Fruit fly (Drosophila melanogaster): ENCODE data around the gene tal-2A.

dm6 chr3R:13806710-13807093, 6.2 kb upstream of the tal-2A start:
- no peak for TF ChIP-seq CG8478 (optimal IDR thresholded peaks at IDR 0.05)
- no peak for TF ChIP-seq CTCF (optimal IDR thresholded peaks at IDR 0.05)

Data from S2 (cell line).